Worm (Caenorhabditis elegans): ENCODE results near the gene eif-2D.

DNA sequence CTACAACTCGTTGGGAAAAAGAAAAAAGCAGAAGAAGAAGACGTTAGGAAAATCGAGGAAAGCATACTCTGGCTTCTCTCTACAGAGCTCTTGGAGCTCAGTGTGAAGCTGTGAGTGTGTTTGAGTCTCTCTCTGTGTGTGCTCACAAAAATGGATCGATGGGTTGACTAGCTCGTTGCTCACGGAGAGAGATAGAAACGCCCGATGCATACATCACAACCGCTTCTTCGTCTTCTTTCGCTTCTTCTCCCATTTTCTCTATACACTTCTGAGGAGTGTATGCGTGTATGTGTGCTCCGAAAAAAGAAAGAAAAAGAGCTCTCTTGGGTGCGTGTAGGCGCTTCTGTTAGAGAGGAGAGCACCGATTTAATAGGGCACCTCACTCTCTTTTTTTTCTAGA is 33.6 kb downstream of the eif-2D start:
- TF ChIP-seq med-1 (GFP tag; optimal IDR thresholded peaks at IDR 0.05; ENCODE audit: insufficient read depth) (no peak), T22C8.4 (GFP tag; IDR thresholded peaks at IDR 0.05) (no peak), klf-2 (GFP tag; conservative IDR thresholded peaks at IDR 0.05) (no peak), ref-1 (GFP tag; conservative IDR thresholded peaks at IDR 0.05) (no peak), ztf-23 (GFP tag; IDR thresholded peaks at IDR 0.05) (no peak), ztf-29 (GFP tag; IDR thresholded peaks at IDR 0.05) (no peak), flt-1 (GFP tag; IDR thresholded peaks at IDR 0.05) (no peak)
